Fruit fly (Drosophila melanogaster) whole organism, embryonic: ENCODE measurements around the gene Alp13.

ENCODE experiments used
- B-H2 ChIP-seq: fragments of 200-800 bp; sonication (Bioruptor generic); optimal IDR thresholded peaks from 2 replicates; lab custom pipeline; 2018; ENCODE audit warnings: missing biosample characterization, mild to moderate bottlenecking, missing genetic modification characterization
- BEAF-32 ChIP-seq: fragments of 200-800 bp; sonication (Bioruptor generic); optimal IDR thresholded peaks from 3 replicates; lab custom pipeline; 2017; ENCODE audit warnings: missing biosample characterization, missing genetic modification characterization, mild to moderate bottlenecking, moderate library complexity, missing genetic modification reagents
- Bdp1 ChIP-seq: fragments of 200-800 bp; sonication (Bioruptor generic); optimal IDR thresholded peaks from 3 replicates; lab custom pipeline; 2016; ENCODE audit warnings: missing biosample characterization, missing genetic modification characterization
- CG10209 ChIP-seq: fragments of 200-800 bp; sonication (Bioruptor generic); optimal IDR thresholded peaks from 3 replicates; lab custom pipeline; 2017; ENCODE audit warnings: missing biosample characterization, mild to moderate bottlenecking, missing genetic modification characterization, missing genetic modification reagents
- CG12236 ChIP-seq: fragments of 200-800 bp; sonication (Bioruptor generic); optimal IDR thresholded peaks from 2 replicates; lab custom pipeline; 2016; ENCODE audit warnings: missing biosample characterization, missing genetic modification characterization
- CG12659 ChIP-seq: fragments of 200-800 bp; sonication (Bioruptor generic); optimal IDR thresholded peaks from 3 replicates; lab custom pipeline; 2017; ENCODE audit warnings: mild to moderate bottlenecking, missing biosample characterization, missing genetic modification reagents, missing genetic modification characterization
- CG13123 ChIP-seq: fragments of 200-800 bp; sonication (Bioruptor generic); optimal IDR thresholded peaks from 2 replicates; lab custom pipeline; 2016; ENCODE audit warnings: missing biosample characterization, missing genetic modification characterization
- CG14667 ChIP-seq: fragments of 200-800 bp; sonication (Bioruptor generic); IDR thresholded peaks from 2 replicates; pipeline ENCODE4 v1.3.6; 2022; ENCODE audit warnings: missing biosample characterization, missing genetic modification characterization
- CG14965 ChIP-seq: fragments of 200-800 bp; sonication (Bioruptor generic); optimal IDR thresholded peaks from 2 replicates; lab custom pipeline; 2016; ENCODE audit warnings: missing biosample characterization, missing genetic modification characterization, borderline replicate concordance
- CG15269 ChIP-seq: fragments of 200-800 bp; sonication (Bioruptor generic); optimal IDR thresholded peaks from 2 replicates; lab custom pipeline; 2018; ENCODE audit warnings: missing biosample characterization, mild to moderate bottlenecking, missing genetic modification characterization, moderate library complexity
- CG18262 ChIP-seq: fragments of 200-800 bp; optimal IDR thresholded peaks from 3 replicates; lab custom pipeline; 2019; ENCODE audit warnings: missing biosample characterization, mild to moderate bottlenecking, missing genetic modification characterization, moderate library complexity
- CG2116 ChIP-seq: fragments of 200-800 bp; sonication (Bioruptor generic); optimal IDR thresholded peaks from 3 replicates; lab custom pipeline; 2018; ENCODE audit warnings: missing biosample characterization, mild to moderate bottlenecking, missing genetic modification characterization
- CG30403 ChIP-seq: fragments of 200-800 bp; sonication (Bioruptor generic); optimal IDR thresholded peaks from 3 replicates; lab custom pipeline; 2016; ENCODE audit warnings: missing biosample characterization, missing genetic modification characterization
- CG31224 ChIP-seq: fragments of 200-800 bp; sonication (Bioruptor generic); IDR thresholded peaks from 2 replicates; pipeline ENCODE4 v1.3.6; 2022; ENCODE audit warnings: missing biosample characterization, missing genetic modification characterization
- CG33557 ChIP-seq: fragments of 200-800 bp; sonication (Bioruptor generic); optimal IDR thresholded peaks from 2 replicates; lab custom pipeline; 2019; ENCODE audit warnings: missing biosample characterization, mild to moderate bottlenecking, missing genetic modification characterization, moderate library complexity
- CG34224 ChIP-seq: fragments of 200-800 bp; sonication (Bioruptor generic); IDR thresholded peaks from 3 replicates; pipeline ENCODE4 v1.3.6; 2022; ENCODE audit warnings: missing biosample characterization, missing genetic modification characterization; ENCODE audit not compliant: partially characterized antibody
- CG5245 ChIP-seq: fragments of 200-800 bp; sonication (Bioruptor generic); optimal IDR thresholded peaks from 3 replicates; lab custom pipeline; 2016; ENCODE audit warnings: missing biosample characterization, missing genetic modification characterization
- CG5953 ChIP-seq: fragments of 200-800 bp; sonication (Bioruptor generic); IDR thresholded peaks from 2 replicates; pipeline ENCODE4 v1.3.6; 2022; ENCODE audit warnings: missing biosample characterization, missing genetic modification characterization
- CG6854 ChIP-seq: fragments of 200-800 bp; sonication (Bioruptor generic); optimal IDR thresholded peaks from 3 replicates; lab custom pipeline; 2017; ENCODE audit warnings: missing biosample characterization, mild to moderate bottlenecking, missing genetic modification characterization
- CG7271 ChIP-seq: fragments of 200-800 bp; sonication (Bioruptor generic); optimal IDR thresholded peaks from 2 replicates; lab custom pipeline; 2018; ENCODE audit warnings: missing biosample characterization, mild to moderate bottlenecking, missing genetic modification characterization, moderate library complexity
- CG7786 ChIP-seq: fragments of 200-800 bp; sonication (Bioruptor generic); optimal IDR thresholded peaks from 2 replicates; lab custom pipeline; 2016; ENCODE audit warnings: missing biosample characterization, missing genetic modification characterization
- Dip3 ChIP-seq: fragments of 200-800 bp; sonication (Bioruptor generic); optimal IDR thresholded peaks from 3 replicates; lab custom pipeline; 2016; ENCODE audit warnings: missing biosample characterization, missing genetic modification characterization
- Doc3 ChIP-seq: fragments of 200-800 bp; sonication (Bioruptor generic); IDR thresholded peaks from 3 replicates; pipeline ENCODE4 v1.3.6; 2022; ENCODE audit warnings: missing biosample characterization, missing genetic modification characterization; ENCODE audit not compliant: partially characterized antibody
- ERR ChIP-seq: fragments of 200-800 bp; sonication (Bioruptor generic); optimal IDR thresholded peaks from 2 replicates; lab custom pipeline; 2016; ENCODE audit warnings: missing biosample characterization, missing genetic modification characterization
- Fer1 ChIP-seq: fragments of 200-800 bp; sonication (Bioruptor generic); optimal IDR thresholded peaks from 2 replicates; lab custom pipeline; 2017; ENCODE audit warnings: missing biosample characterization, mild to moderate bottlenecking, missing genetic modification characterization
- Hsf ChIP-seq: fragments of 200-800 bp; sonication (Bioruptor generic); optimal IDR thresholded peaks from 3 replicates; lab custom pipeline; 2016; ENCODE audit warnings: missing biosample characterization, missing genetic modification characterization
- Jarid2 ChIP-seq: fragments of 200-800 bp; sonication (Bioruptor generic); optimal IDR thresholded peaks from 3 replicates; lab custom pipeline; 2017; ENCODE audit warnings: mild to moderate bottlenecking, missing biosample characterization, missing genetic modification reagents, missing genetic modification characterization
- Kr ChIP-seq: fragments of 200-800 bp; sonication (Bioruptor generic); optimal IDR thresholded peaks from 2 replicates; lab custom pipeline; 2017; ENCODE audit warnings: missing biosample characterization, mild to moderate bottlenecking, missing genetic modification characterization
- Poxn ChIP-seq: fragments of 200-800 bp; sonication (Bioruptor generic); IDR thresholded peaks from 2 replicates; pipeline ENCODE4 v1.3.6; 2022; ENCODE audit warnings: missing biosample characterization, missing genetic modification characterization
- Sin3A ChIP-seq: fragments of >200 bp; optimal IDR thresholded peaks from 2 replicates; lab custom pipeline; 2018
- Sry-β ChIP-seq: fragments of 200-800 bp; sonication (Bioruptor generic); optimal IDR thresholded peaks from 2 replicates; lab custom pipeline; 2018; ENCODE audit warnings: missing biosample characterization, mild to moderate bottlenecking, missing genetic modification characterization, moderate library complexity
- Tbp ChIP-seq: fragments of >200 bp; optimal IDR thresholded peaks from 2 replicates; lab custom pipeline; 2018; ENCODE audit warnings: missing biosample characterization, missing genetic modification characterization
- Xbp1 ChIP-seq: fragments of 200-800 bp; sonication (Bioruptor generic); optimal IDR thresholded peaks from 3 replicates; lab custom pipeline; 2016; ENCODE audit warnings: missing biosample characterization, mild to moderate bottlenecking, missing genetic modification characterization
- YL-1 ChIP-seq: fragments of 200-800 bp; sonication (Bioruptor generic); optimal IDR thresholded peaks from 3 replicates; lab custom pipeline; 2017; ENCODE audit warnings: missing biosample characterization, mild to moderate bottlenecking, missing genetic modification characterization
- bigmax ChIP-seq: fragments of 200-800 bp; sonication (Bioruptor generic); optimal IDR thresholded peaks from 2 replicates; lab custom pipeline; 2018; ENCODE audit warnings: missing biosample characterization, mild to moderate bottlenecking, missing genetic modification characterization
- br ChIP-seq: fragments of >200 bp; optimal IDR thresholded peaks from 2 replicates; lab custom pipeline; 2017
- crc ChIP-seq: fragments of 200-800 bp; sonication (Bioruptor generic); optimal IDR thresholded peaks from 2 replicates; lab custom pipeline; 2016; ENCODE audit warnings: missing biosample characterization, missing genetic modification characterization
- dpn ChIP-seq, 2 experiments: fragments of 200-800 bp; sonication (Bioruptor generic); optimal IDR thresholded peaks; 3 replicates each; lab custom pipeline; 2016; ENCODE audit warnings: missing biosample characterization in 2 of 2, missing genetic modification characterization in 2 of 2
- dysf ChIP-seq: fragments of 200-800 bp; sonication (Bioruptor generic); IDR thresholded peaks from 3 replicates; pipeline ENCODE4 v1.3.6; 2022; ENCODE audit warnings: missing biosample characterization, missing genetic modification characterization
- fd3F ChIP-seq: fragments of 200-800 bp; sonication (Bioruptor generic); optimal IDR thresholded peaks from 2 replicates; lab custom pipeline; 2018; ENCODE audit warnings: missing biosample characterization, mild to moderate bottlenecking, missing genetic modification characterization, moderate library complexity
- her ChIP-seq: fragments of 200-800 bp; sonication (Bioruptor generic); optimal IDR thresholded peaks from 2 replicates; lab custom pipeline; 2016; ENCODE audit warnings: missing biosample characterization, missing genetic modification characterization
- jigr1 ChIP-seq: fragments of 200-800 bp; sonication (Bioruptor generic); IDR thresholded peaks from 3 replicates; pipeline ENCODE4 v1.3.6; 2022; ENCODE audit warnings: missing biosample characterization, missing genetic modification characterization
- kah ChIP-seq: fragments of 200-800 bp; sonication (Bioruptor generic); optimal IDR thresholded peaks from 2 replicates; lab custom pipeline; 2018; ENCODE audit warnings: missing biosample characterization, mild to moderate bottlenecking, missing genetic modification characterization
- kay ChIP-seq: fragments of 200-800 bp; sonication (Bioruptor generic); optimal IDR thresholded peaks from 2 replicates; lab custom pipeline; 2016; ENCODE audit warnings: missing biosample characterization, missing genetic modification characterization
- lov ChIP-seq, 2 experiments: fragments of 200-800 bp in 1 of 2; fragments of >200 bp in 1 of 2; sonication (Bioruptor generic) in 1 of 2; IDR thresholded peaks in 1 of 2; optimal IDR thresholded peaks in 1 of 2; 2 replicates in 1 of 2; 3 replicates in 1 of 2; pipeline versions ENCODE4 v1.3.6 to Lab custom; 2017 to 2022; ENCODE audit warnings: missing biosample characterization in 1 of 2, missing genetic modification characterization in 1 of 2
- onecut ChIP-seq: fragments of 200-800 bp; sonication (Bioruptor generic); IDR thresholded peaks from 2 replicates; pipeline ENCODE4 v1.3.6; 2022; ENCODE audit warnings: missing biosample characterization, missing genetic modification characterization
- repo ChIP-seq: fragments of 200-800 bp; sonication (Bioruptor generic); optimal IDR thresholded peaks from 2 replicates; lab custom pipeline; 2016; ENCODE audit warnings: missing biosample characterization, missing genetic modification characterization
- trem ChIP-seq: fragments of 200-800 bp; optimal IDR thresholded peaks from 3 replicates; lab custom pipeline; 2019; ENCODE audit warnings: missing biosample characterization, mild to moderate bottlenecking, missing genetic modification characterization, moderate library complexity
- vfl ChIP-seq: fragments of 200-800 bp; sonication (Bioruptor generic); optimal IDR thresholded peaks from 2 replicates; lab custom pipeline; 2016; ENCODE audit warnings: missing biosample characterization, missing genetic modification characterization
- zen2 ChIP-seq: fragments of 200-800 bp; sonication (Bioruptor generic); IDR thresholded peaks from 3 replicates; pipeline ENCODE4 v1.3.6; 2022; ENCODE audit warnings: missing biosample characterization, missing genetic modification characterization; ENCODE audit not compliant: partially characterized antibody

The Alp13 gene

DNA sequence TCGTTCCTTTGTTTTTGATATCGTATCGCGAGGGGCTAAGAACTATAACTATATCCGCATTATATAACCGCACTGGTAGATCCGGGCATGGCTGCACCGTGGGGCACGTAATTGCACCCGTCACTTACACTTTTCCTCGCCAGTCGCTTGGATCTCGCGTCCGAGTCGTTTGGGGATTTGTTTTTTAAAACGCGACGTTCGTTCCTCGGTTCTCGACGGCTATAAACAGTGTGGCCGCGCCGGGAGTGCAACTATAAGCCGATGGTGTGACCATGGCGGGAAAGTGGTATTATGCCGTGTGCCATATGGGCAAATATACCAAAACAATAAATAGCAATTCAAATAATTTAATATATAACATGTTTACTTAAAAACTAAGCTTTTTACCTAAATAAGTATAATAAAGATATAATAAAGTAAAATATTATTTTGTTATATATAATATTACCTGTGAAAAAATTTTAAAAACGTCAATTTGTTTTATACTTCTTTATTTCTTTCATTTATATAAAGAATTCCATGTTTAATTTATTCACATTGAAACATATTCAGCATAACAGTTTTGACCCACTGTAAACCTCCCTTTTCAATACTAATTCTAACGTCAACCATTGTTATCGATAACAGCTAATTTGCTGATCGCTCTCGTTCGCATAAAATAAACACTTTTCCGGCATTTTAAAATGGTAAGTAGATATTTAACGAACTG lies 32.4 kb downstream of the Alp13 start, which contains the start of the genes Mical and CG3909 (continued):
- TF ChIP-seq Sry-β (GFP tag; lab: Kevin White, UChicago) (no peak), her (GFP tag; lab: Kevin White, UChicago) (no peak), jigr1 (GFP tag; lab: Robert Waterston, UW) (peak; percentile 50; the same call in 2 of the 3 replicates), CG18262 (peak; percentile 91), CG10209 (GFP tag; lab: Kevin White, UChicago) (peak; percentile 76), onecut (peak; percentile 51), vfl (GFP tag; lab: Kevin White, UChicago) (peak; percentile 28), CG12236 (no peak), lov (optimal IDR thresholded peaks at IDR 0.05; lab: Kevin White, UChicago) (no peak), lov (GFP tag; IDR thresholded peaks at IDR 0.05; lab: Robert Waterston, UW) (peak; percentile 72; the same call in 1 of the 3 replicates), Tbp (GFP tag; lab: Kevin White, UChicago) (no peak), dysf (GFP tag; lab: Robert Waterston, UW) (peak; percentile 90), CG7271 (tag; lab: Kevin White, UChicago) (peak; percentile 9), CG33557 (GFP tag; lab: Kevin White, UChicago) (peak; percentile 31), ERR (GFP tag; lab: Kevin White, UChicago) (no peak), br (lab: Kevin White, UChicago) (no peak), CG34224 (GFP tag; lab: Robert Waterston, UW) (peak; percentile 61; the same call in 2 of the 3 replicates), CG5953 (GFP tag; lab: Robert Waterston, UW) (peak; percentile 67), Poxn (no peak), Dip3 (GFP tag; lab: Kevin White, UChicago) (no peak), repo (GFP tag; lab: Kevin White, UChicago) (no peak), BEAF-32 (GFP tag; lab: Kevin White, UChicago) (peak; percentile 28), CG6854 (no peak), dpn (GFP tag; optimal IDR thresholded peaks at IDR 0.05; lab: Kevin White, UChicago) (peak; percentile 55 to 87), B-H2 (peak; percentile 74), CG14667 (GFP tag; lab: Robert Waterston, UW) (peak; percentile 89), CG12659 (GFP tag; lab: Kevin White, UChicago) (peak; percentile 93), CG5245 (GFP tag; lab: Kevin White, UChicago) (peak; percentile 44), CG7786 (peak; percentile 17), CG2116 (peak; percentile 66), kah (GFP tag; lab: Kevin White, UChicago) (no peak), YL-1 (peak; percentile 53), crc (no peak), Xbp1 (GFP tag; lab: Kevin White, UChicago) (peak; percentile 84), CG30403 (GFP tag; lab: Kevin White, UChicago) (peak; percentile 85), fd3F (GFP tag; lab: Kevin White, UChicago) (peak; percentile 82), kay (GFP tag; lab: Kevin White, UChicago) (peak; percentile 75), CG13123 (GFP tag; lab: Kevin White, UChicago) (peak; percentile 75), zen2 (GFP tag; lab: Robert Waterston, UW) (no peak), CG14965 (GFP tag; lab: Kevin White, UChicago) (no peak), Jarid2 (peak; percentile 93), trem (tag; lab: Kevin White, UChicago) (peak; percentile 85), Hsf (GFP tag; lab: Kevin White, UChicago) (peak; percentile 63), Fer1 (GFP tag; lab: Kevin White, UChicago) (peak; percentile 79), CG15269 (tag; lab: Kevin White, UChicago) (peak; percentile 90), Bdp1 (GFP tag; lab: Kevin White, UChicago) (no peak), CG31224 (peak; percentile 77), Kr (GFP tag; lab: Kevin White, UChicago) (no peak), bigmax (no peak), Sin3A (lab: Kevin White, UChicago) (no peak), Doc3 (GFP tag; lab: Robert Waterston, UW) (no peak)
